Fruit fly (Drosophila melanogaster): ENCODE data around the gene Usp32.
A peak's percentile ranks its signal among the peaks of the same experiment; 100 is the strongest.

Gene Usp32

dm6 chr3L:19907706-19908070 is 36.7 kb downstream of the Usp32 start (continued):
- TF ChIP-seq CG8089 (GFP tag; optimal IDR thresholded peaks at IDR 0.05) = no peak
- peak in 1 of 2 experiments; percentile 2 for TF ChIP-seq chif (GFP tag; optimal IDR thresholded peaks at IDR 0.05)
- TF ChIP-seq CG17361 (GFP tag; IDR thresholded peaks at IDR 0.05) = no peak
- no peak for TF ChIP-seq CG18476 (GFP tag; optimal IDR thresholded peaks at IDR 0.05)
- no peak for TF ChIP-seq az2 (GFP tag; optimal IDR thresholded peaks at IDR 0.05)
- no peak for TF ChIP-seq CG2116 (GFP tag; optimal IDR thresholded peaks at IDR 0.05)
- TF ChIP-seq D19A (tag; optimal IDR thresholded peaks at IDR 0.05) = peak; percentile 59
- TF ChIP-seq stwl (tag; optimal IDR thresholded peaks at IDR 0.05) = no peak
- TF ChIP-seq gsb (GFP tag; IDR thresholded peaks at IDR 0.05) = no peak
- TF ChIP-seq Opbp (GFP tag; IDR thresholded peaks at IDR 0.05; ENCODE audit: partially characterized antibody) = no peak

DNA sequence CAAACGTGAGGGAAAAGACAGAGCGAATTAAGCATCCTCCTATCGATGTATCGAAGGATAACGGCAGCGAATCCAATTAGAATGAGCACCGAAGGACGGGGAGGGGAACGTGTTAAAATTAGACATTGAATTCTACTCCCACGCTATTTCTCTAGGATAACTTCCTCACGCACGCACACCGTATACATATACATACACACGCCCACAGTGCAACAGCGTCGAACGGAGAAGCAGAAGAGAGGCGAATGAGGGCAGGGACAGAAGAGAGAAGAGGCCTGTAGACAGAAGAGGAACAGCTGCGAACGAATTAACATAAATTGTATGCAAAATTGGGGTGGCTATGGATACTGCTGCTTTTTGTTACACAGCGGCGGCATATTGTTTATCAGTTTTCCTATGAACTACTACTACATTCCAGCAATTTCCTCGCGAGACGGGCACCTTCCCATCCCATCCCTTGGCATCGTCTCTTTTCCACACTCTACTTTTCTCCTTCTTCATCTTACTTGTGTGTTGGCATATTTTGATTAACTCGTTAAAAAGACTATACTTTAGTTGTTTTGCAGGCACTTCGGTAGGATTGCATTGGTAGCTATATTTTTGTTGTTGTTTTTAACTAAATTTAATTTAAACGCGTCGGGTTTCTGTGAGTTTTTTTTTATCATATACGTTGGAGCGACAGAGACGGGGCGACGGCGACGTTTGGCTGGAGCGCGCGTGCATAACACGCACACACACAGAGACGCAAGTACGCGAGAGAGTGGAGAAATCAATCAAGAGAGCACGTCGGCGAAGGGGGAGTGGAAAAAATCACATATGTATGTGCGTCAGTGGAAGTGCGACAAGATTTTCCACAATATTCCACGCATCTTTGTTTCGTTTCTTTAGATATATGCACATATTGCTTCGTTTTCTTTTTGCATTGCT is 37.5 kb downstream of the Usp32 start:
- TF ChIP-seq CG8359 (GFP tag; optimal IDR thresholded peaks at IDR 0.05; ENCODE audit: borderline replicate concordance) (no peak), C15 (GFP tag; IDR thresholded peaks at IDR 0.05) (no peak), CG4282 (GFP tag; optimal IDR thresholded peaks at IDR 0.05) (no peak), CG4424 (GFP tag; optimal IDR thresholded peaks at IDR 0.05) (no peak), Hr3 (GFP tag; optimal IDR thresholded peaks at IDR 0.05) (no peak), fd3F (GFP tag; optimal IDR thresholded peaks at IDR 0.05) (no peak), cwo (GFP tag; optimal IDR thresholded peaks at IDR 0.05) (peak; percentile 16), CG8290 (GFP tag; optimal IDR thresholded peaks at IDR 0.05) (no peak), CG8290 (tag; optimal IDR thresholded peaks at IDR 0.05) (peak in 1 of 2 experiments; percentile 4), gt (GFP tag; IDR thresholded peaks at IDR 0.05) (no peak), gfzf (GFP tag; optimal IDR thresholded peaks at IDR 0.05) (no peak), CG12155 (GFP tag; optimal IDR thresholded peaks at IDR 0.05) (no peak), ash1 (GFP tag; optimal IDR thresholded peaks at IDR 0.05) (no peak), CG14710 (tag; optimal IDR thresholded peaks at IDR 0.05) (no peak), Doc2 (GFP tag; IDR thresholded peaks at IDR 0.05) (no peak), CG1647 (GFP tag; optimal IDR thresholded peaks at IDR 0.05) (no peak), exex (tag; optimal IDR thresholded peaks at IDR 0.05) (peak; percentile 5), Spps (tag; optimal IDR thresholded peaks at IDR 0.05) (no peak), Kr (GFP tag; optimal IDR thresholded peaks at IDR 0.05) (no peak), CG17385 (GFP tag; optimal IDR thresholded peaks at IDR 0.05) (peak; percentile 14), CG10462 (GFP tag; optimal IDR thresholded peaks at IDR 0.05) (no peak), CG13287 (GFP tag; IDR thresholded peaks at IDR 0.05; ENCODE audit: partially characterized antibody) (no peak), Mad (GFP tag; optimal IDR thresholded peaks at IDR 0.05) (no peak), fd102C (GFP tag; optimal IDR thresholded peaks at IDR 0.05) (no peak), tx (GFP tag; optimal IDR thresholded peaks at IDR 0.05) (no peak), amos (GFP tag; IDR thresholded peaks at IDR 0.05; ENCODE audit: partially characterized antibody) (0 out of 2 replicates have a peak, but pooled peaks have one; percentile 4), CG6254 (GFP tag; optimal IDR thresholded peaks at IDR 0.05) (no peak), CG10267 (tag; optimal IDR thresholded peaks at IDR 0.05) (no peak), CG18619 (GFP tag; optimal IDR thresholded peaks at IDR 0.05) (no peak), CG12769 (tag; optimal IDR thresholded peaks at IDR 0.05) (peak; percentile 55), Drgx (GFP tag; IDR thresholded peaks at IDR 0.05) (no peak), dmrt99B (tag; optimal IDR thresholded peaks at IDR 0.05) (no peak), usp (GFP tag; optimal IDR thresholded peaks at IDR 0.05) (no peak), disco-r (GFP tag; optimal IDR thresholded peaks at IDR 0.05) (no peak), dmrt11E (tag; optimal IDR thresholded peaks at IDR 0.05) (no peak), sqz (GFP tag; optimal IDR thresholded peaks at IDR 0.05) (peak; percentile 84), CG10979 (tag; optimal IDR thresholded peaks at IDR 0.05) (no peak), sim (GFP tag; IDR thresholded peaks at IDR 0.05) (no peak)

All from whole organism, embryonic.